Worm (Caenorhabditis elegans) whole organism, L1 larva: ENCODE data around the gene csp-2.

Experiments used
- C34B4.2 ChIP-seq: sonication (generic microtip); optimal IDR thresholded peaks from 2 replicates; lab custom pipeline; 2017; ENCODE audit warnings: mild to moderate bottlenecking, missing genetic modification characterization, missing compliant biosample characterization
- aly-2 ChIP-seq: fragments of 150-350 bp; optimal IDR thresholded peaks from 2 replicates; lab custom pipeline; 2014; ENCODE audit warnings: missing biosample characterization, missing genetic modification characterization
- dpl-1 ChIP-seq, 3 experiments: fragments of 150-350 bp in 2 of 3; sonication (generic microtip) in 1 of 3; optimal IDR thresholded peaks; 2 replicates each; lab custom pipeline; 2014 to 2017; ENCODE audit warnings: missing biosample characterization in 3 of 3, missing genetic modification characterization in 3 of 3, missing genetic modification reagents in 3 of 3
- elt-3 ChIP-seq, 6 experiments: fragments of 150-350 bp in 1 of 6; sonication (generic microtip); optimal IDR thresholded peaks; 2 replicates each; lab custom pipeline; 2017 to 2018; ENCODE audit warnings: missing biosample characterization in 6 of 6, missing genetic modification characterization in 6 of 6, inconsistent platforms in 1 of 6
- lir-3 ChIP-seq: sonication (generic microtip); optimal IDR thresholded peaks from 2 replicates; lab custom pipeline; 2016; ENCODE audit warnings: mild to moderate bottlenecking, missing genetic modification characterization, moderate library complexity, missing compliant biosample characterization; ENCODE audit not compliant: poor library complexity
- lsy-2 ChIP-seq, 2 experiments: fragments of 150-350 bp; optimal IDR thresholded peaks; 2 replicates each; lab custom pipeline; 2014; ENCODE audit warnings: missing biosample characterization in 2 of 2, missing genetic modification characterization in 2 of 2
- nhr-11 ChIP-seq: fragments of 150-350 bp; optimal IDR thresholded peaks from 2 replicates; lab custom pipeline; 2014; ENCODE audit warnings: missing biosample characterization, missing genetic modification characterization
- nhr-28 ChIP-seq: fragments of 150-350 bp; optimal IDR thresholded peaks from 2 replicates; lab custom pipeline; 2014; ENCODE audit warnings: missing biosample characterization, missing genetic modification characterization
- nhr-76 ChIP-seq: sonication (generic microtip); optimal IDR thresholded peaks from 2 replicates; lab custom pipeline; 2017; ENCODE audit warnings: missing biosample characterization, missing genetic modification characterization
- nhr-85 ChIP-seq: sonication (generic microtip); peaks from one replicate; lab custom pipeline; 2016; ENCODE audit warnings: missing genetic modification characterization, inconsistent platforms, missing compliant biosample characterization
- pqm-1 ChIP-seq: sonication (generic microtip); optimal IDR thresholded peaks from 3 replicates; lab custom pipeline; 2017; ENCODE audit warnings: missing biosample characterization, missing genetic modification characterization
- rnt-1 ChIP-seq: sonication (generic microtip); optimal IDR thresholded peaks from 2 replicates; lab custom pipeline; 2016; ENCODE audit warnings: mild to moderate bottlenecking, missing genetic modification characterization, moderate library complexity, missing compliant biosample characterization
- skn-1 ChIP-seq: fragments of 150-350 bp; optimal IDR thresholded peaks from 2 replicates; lab custom pipeline; 2014; ENCODE audit warnings: missing biosample characterization, missing genetic modification characterization
- tbx-2 ChIP-seq: sonication (generic microtip); optimal IDR thresholded peaks from 2 replicates; lab custom pipeline; 2016; ENCODE audit warnings: missing genetic modification characterization, missing compliant biosample characterization

DNA sequence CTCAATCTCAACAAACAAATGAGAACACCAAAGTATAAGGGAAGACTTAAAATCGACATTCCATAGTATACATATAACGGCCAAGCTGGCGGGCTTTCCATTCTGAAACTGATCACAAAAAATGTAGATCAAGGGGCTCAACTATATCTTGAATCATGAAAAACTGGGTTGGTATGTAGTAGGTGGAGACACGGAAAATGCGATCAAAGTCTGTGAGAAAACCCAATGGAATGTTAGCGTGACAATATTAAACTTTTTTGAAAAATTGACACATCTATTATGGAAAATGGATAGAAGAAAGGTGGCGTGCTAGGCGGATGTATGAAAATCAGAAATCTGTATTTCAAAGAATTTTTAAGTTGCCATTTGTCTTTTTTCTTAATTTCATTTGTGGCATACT is 44.3 kb upstream of the csp-2 start, which contains the start of gene srv-28:
- no peak for TF ChIP-seq pqm-1 (tag; lab: Kevin White, UChicago)
- TF ChIP-seq rnt-1 (tag; lab: Kevin White, UChicago) = no peak
- TF ChIP-seq nhr-85 (tag; lab: Kevin White, UChicago) = no peak
- no peak for TF ChIP-seq lir-3 (tag; lab: Kevin White, UChicago)
- no peak for TF ChIP-seq nhr-11
- TF ChIP-seq nhr-76 (tag; lab: Kevin White, UChicago) = no peak
- TF ChIP-seq aly-2 (tag; lab: Kevin White, UChicago) = no peak
- no peak for TF ChIP-seq dpl-1 (GFP tag; optimal IDR thresholded peaks at IDR 0.05; lab: Kevin White, UChicago)
- no peak for TF ChIP-seq tbx-2 (tag; lab: Kevin White, UChicago)
- no peak for TF ChIP-seq C34B4.2 (tag; lab: Kevin White, UChicago)
- TF ChIP-seq nhr-28 (tag; lab: Kevin White, UChicago) = no peak
- TF ChIP-seq lsy-2 (tag; optimal IDR thresholded peaks at IDR 0.05; lab: Kevin White, UChicago) = no peak
- TF ChIP-seq elt-3 (tag; optimal IDR thresholded peaks at IDR 0.05; lab: Kevin White, UChicago) = no peak
- no peak for TF ChIP-seq skn-1 (tag; lab: Kevin White, UChicago)
